Fruit fly (Drosophila melanogaster) whole organism, embryonic: ENCODE measurements around the gene SP555.
A peak's percentile ranks its signal among the peaks of the same experiment; 100 is the strongest.

Source experiments
- C15 ChIP-seq: fragments of 200-800 bp; sonication (Bioruptor generic); IDR thresholded peaks from 3 replicates; pipeline ENCODE4 v1.3.6; 2022; ENCODE audit warnings: missing biosample characterization, missing genetic modification characterization
- CG11093 ChIP-seq: fragments of 200-800 bp; sonication (Bioruptor generic); IDR thresholded peaks from 3 replicates; pipeline ENCODE4 v1.3.6; 2022; ENCODE audit warnings: missing biosample characterization, missing genetic modification characterization
- CG11398 ChIP-seq: fragments of 200-800 bp; sonication (Bioruptor generic); optimal IDR thresholded peaks from 2 replicates; lab custom pipeline; 2016; ENCODE audit warnings: missing biosample characterization, missing genetic modification characterization
- CG11560 ChIP-seq: fragments of 200-800 bp; sonication (Bioruptor generic); IDR thresholded peaks from 3 replicates; pipeline ENCODE4 v1.3.6; 2022; ENCODE audit warnings: missing biosample characterization, missing genetic modification characterization
- CG11723 ChIP-seq: fragments of 200-800 bp; sonication (Bioruptor generic); optimal IDR thresholded peaks from 2 replicates; lab custom pipeline; 2017; ENCODE audit warnings: missing biosample characterization, mild to moderate bottlenecking, missing genetic modification characterization
- CG12391 ChIP-seq: fragments of 200-800 bp; sonication (Bioruptor generic); optimal IDR thresholded peaks from 3 replicates; lab custom pipeline; 2018; ENCODE audit warnings: missing biosample characterization, mild to moderate bottlenecking, missing genetic modification characterization, moderate library complexity
- CG13296 ChIP-seq: fragments of 200-800 bp; sonication (Bioruptor generic); optimal IDR thresholded peaks from 3 replicates; lab custom pipeline; 2018; ENCODE audit warnings: missing biosample characterization, mild to moderate bottlenecking, missing genetic modification characterization
- CG13624 ChIP-seq: fragments of 200-800 bp; sonication (Bioruptor generic); optimal IDR thresholded peaks from 2 replicates; lab custom pipeline; 2016; ENCODE audit warnings: missing biosample characterization, missing genetic modification characterization
- CG14965 ChIP-seq: fragments of 200-800 bp; sonication (Bioruptor generic); optimal IDR thresholded peaks from 2 replicates; lab custom pipeline; 2016; ENCODE audit warnings: missing biosample characterization, missing genetic modification characterization, borderline replicate concordance
- CG1603 ChIP-seq: fragments of 200-800 bp; sonication (Bioruptor generic); optimal IDR thresholded peaks from 2 replicates; lab custom pipeline; 2019; ENCODE audit warnings: missing biosample characterization, mild to moderate bottlenecking, missing genetic modification characterization, moderate library complexity
- CG1647 ChIP-seq: fragments of 200-800 bp; sonication (Bioruptor generic); optimal IDR thresholded peaks from 3 replicates; lab custom pipeline; 2016; ENCODE audit warnings: missing biosample characterization, missing genetic modification characterization
- CG16815 ChIP-seq: fragments of 200-800 bp; sonication (Bioruptor generic); optimal IDR thresholded peaks from 3 replicates; lab custom pipeline; 2017; ENCODE audit warnings: missing biosample characterization, mild to moderate bottlenecking, missing genetic modification characterization
- CG30431 ChIP-seq: fragments of 200-800 bp; sonication (Bioruptor generic); optimal IDR thresholded peaks from 2 replicates; lab custom pipeline; 2017; ENCODE audit warnings: missing biosample characterization, missing genetic modification characterization
- CG32767 ChIP-seq: fragments of 200-800 bp; sonication (Bioruptor generic); IDR thresholded peaks from 2 replicates; pipeline ENCODE4 v1.3.6; 2022; ENCODE audit warnings: missing biosample characterization, missing genetic modification characterization
- CG32772 ChIP-seq: fragments of 200-800 bp; sonication (Bioruptor generic); IDR thresholded peaks from 2 replicates; pipeline ENCODE4 v1.3.6; 2022; ENCODE audit warnings: missing biosample characterization, missing genetic modification characterization
- CG34422 ChIP-seq: fragments of 200-800 bp; sonication (Bioruptor generic); IDR thresholded peaks from 3 replicates; pipeline ENCODE4 v1.3.6; 2022; ENCODE audit warnings: missing biosample characterization, missing genetic modification characterization
- CG5245 ChIP-seq: fragments of 200-800 bp; sonication (Bioruptor generic); optimal IDR thresholded peaks from 3 replicates; lab custom pipeline; 2016; ENCODE audit warnings: missing biosample characterization, missing genetic modification characterization
- CG7357 ChIP-seq: fragments of 200-800 bp; sonication (Bioruptor generic); IDR thresholded peaks from 3 replicates; pipeline ENCODE4 v1.3.6; 2022; ENCODE audit warnings: missing biosample characterization, missing genetic modification characterization
- CG7745 ChIP-seq: fragments of 200-800 bp; sonication (Bioruptor generic); optimal IDR thresholded peaks from 2 replicates; lab custom pipeline; 2018; ENCODE audit warnings: missing biosample characterization, mild to moderate bottlenecking, missing genetic modification characterization, moderate library complexity
- CG7839 ChIP-seq: fragments of 200-800 bp; sonication (Bioruptor generic); optimal IDR thresholded peaks from 3 replicates; lab custom pipeline; 2018; ENCODE audit warnings: missing biosample characterization, mild to moderate bottlenecking, missing genetic modification characterization, moderate library complexity
- CG7987 ChIP-seq: fragments of 200-800 bp; sonication (Bioruptor generic); optimal IDR thresholded peaks from 2 replicates; lab custom pipeline; 2018; ENCODE audit warnings: missing biosample characterization, mild to moderate bottlenecking, missing genetic modification characterization, moderate library complexity
- CG9215 ChIP-seq: fragments of 200-800 bp; sonication (Bioruptor generic); IDR thresholded peaks from 2 replicates; pipeline ENCODE4 v1.3.6; 2022; ENCODE audit warnings: missing biosample characterization, missing genetic modification characterization
- Dfd ChIP-seq, 2 experiments: fragments of >200 bp; optimal IDR thresholded peaks; 2 replicates each; lab custom pipeline; 2017; ENCODE audit warnings: missing biosample characterization in 2 of 2, missing genetic modification characterization in 2 of 2
- Dll ChIP-seq: fragments of 200-800 bp; sonication (Bioruptor generic); IDR thresholded peaks from 4 replicates; pipeline ENCODE4 v1.3.6; 2022; ENCODE audit warnings: missing biosample characterization, missing genetic modification characterization; ENCODE audit not compliant: partially characterized antibody
- E2f2 ChIP-seq: fragments of 200-800 bp; sonication (Bioruptor generic); IDR thresholded peaks from 2 replicates; pipeline ENCODE4 v1.3.6; 2022; ENCODE audit warnings: missing biosample characterization, missing genetic modification characterization
- ERR ChIP-seq: fragments of 200-800 bp; sonication (Bioruptor generic); optimal IDR thresholded peaks from 2 replicates; lab custom pipeline; 2016; ENCODE audit warnings: missing biosample characterization, missing genetic modification characterization
- H15 ChIP-seq: fragments of 200-800 bp; sonication (Bioruptor generic); IDR thresholded peaks from 3 replicates; pipeline ENCODE4 v1.3.6; 2022; ENCODE audit warnings: missing biosample characterization, missing genetic modification characterization
- Hmx ChIP-seq: fragments of 200-800 bp; sonication (Bioruptor generic); optimal IDR thresholded peaks from 2 replicates; lab custom pipeline; 2016; ENCODE audit warnings: missing biosample characterization, missing genetic modification characterization
- Meics ChIP-seq: fragments of 200-800 bp; sonication (Bioruptor generic); optimal IDR thresholded peaks from 2 replicates; lab custom pipeline; 2017; ENCODE audit warnings: missing biosample characterization, mild to moderate bottlenecking, missing genetic modification characterization
- NC2β ChIP-seq: fragments of 200-800 bp; sonication (Bioruptor generic); optimal IDR thresholded peaks from 2 replicates; lab custom pipeline; 2016; ENCODE audit warnings: missing biosample characterization, missing genetic modification characterization
- Poxn ChIP-seq: fragments of 200-800 bp; sonication (Bioruptor generic); IDR thresholded peaks from 2 replicates; pipeline ENCODE4 v1.3.6; 2022; ENCODE audit warnings: missing biosample characterization, missing genetic modification characterization
- Spps ChIP-seq: fragments of 200-800 bp; sonication (Bioruptor generic); optimal IDR thresholded peaks from 2 replicates; lab custom pipeline; 2018; ENCODE audit warnings: missing biosample characterization, mild to moderate bottlenecking, missing genetic modification characterization
- ap ChIP-seq: fragments of 200-800 bp; sonication (Bioruptor generic); IDR thresholded peaks from 2 replicates; pipeline ENCODE4 v1.3.6; 2022; ENCODE audit warnings: missing biosample characterization, missing genetic modification characterization
- ara ChIP-seq: fragments of 200-800 bp; sonication (Bioruptor generic); IDR thresholded peaks from 2 replicates; pipeline ENCODE4 v1.3.6; 2022; ENCODE audit warnings: missing biosample characterization, missing genetic modification characterization
- bsh ChIP-seq, 2 experiments: fragments of 200-800 bp; sonication (Bioruptor generic); optimal IDR thresholded peaks; 2 replicates each; lab custom pipeline; 2017 to 2018; ENCODE audit warnings: mild to moderate bottlenecking in 2 of 2, missing biosample characterization in 2 of 2, missing genetic modification characterization in 2 of 2, moderate library complexity in 1 of 2
- croc ChIP-seq: fragments of 200-800 bp; sonication (Bioruptor generic); conservative IDR thresholded peaks from 3 replicates; pipeline ENCODE4 v1.3.6; 2022; ENCODE audit warnings: missing biosample characterization, missing genetic modification characterization
- gcm2 ChIP-seq: fragments of 200-800 bp; sonication (Bioruptor generic); optimal IDR thresholded peaks from 2 replicates; lab custom pipeline; 2016; ENCODE audit warnings: missing biosample characterization, missing genetic modification characterization
- ind ChIP-seq: fragments of 200-800 bp; sonication (Bioruptor generic); optimal IDR thresholded peaks from 3 replicates; lab custom pipeline; 2016; ENCODE audit warnings: missing biosample characterization, missing genetic modification characterization
- kay ChIP-seq: fragments of 200-800 bp; sonication (Bioruptor generic); optimal IDR thresholded peaks from 2 replicates; lab custom pipeline; 2016; ENCODE audit warnings: missing biosample characterization, missing genetic modification characterization
- nau ChIP-seq: fragments of 200-800 bp; sonication (Bioruptor generic); optimal IDR thresholded peaks from 3 replicates; lab custom pipeline; 2017; ENCODE audit warnings: missing biosample characterization, mild to moderate bottlenecking, missing genetic modification characterization, missing genetic modification reagents
- p53 ChIP-seq: fragments of 200-800 bp; sonication (Bioruptor generic); optimal IDR thresholded peaks from 2 replicates; lab custom pipeline; 2016; ENCODE audit warnings: missing biosample characterization, missing genetic modification characterization
- peb ChIP-seq: fragments of 200-800 bp; sonication (Bioruptor generic); IDR thresholded peaks from 2 replicates; pipeline ENCODE4 v1.3.6; 2022; ENCODE audit warnings: missing biosample characterization, missing genetic modification characterization
- schlank ChIP-seq: fragments of 200-800 bp; sonication (Bioruptor generic); optimal IDR thresholded peaks from 2 replicates; lab custom pipeline; 2018; ENCODE audit warnings: missing biosample characterization, mild to moderate bottlenecking, missing genetic modification characterization
- shn ChIP-seq: fragments of 200-800 bp; sonication (Bioruptor generic); optimal IDR thresholded peaks from 3 replicates; lab custom pipeline; 2016; ENCODE audit warnings: missing biosample characterization, missing genetic modification characterization
- sqz ChIP-seq: fragments of 200-800 bp; sonication (Bioruptor generic); optimal IDR thresholded peaks from 3 replicates; lab custom pipeline; 2018; ENCODE audit warnings: missing biosample characterization, mild to moderate bottlenecking, missing genetic modification characterization
- tll ChIP-seq, 2 experiments: fragments of 200-800 bp in 1 of 2; fragments of >200 bp in 1 of 2; sonication (Bioruptor generic) in 1 of 2; optimal IDR thresholded peaks; 2 replicates each; lab custom pipeline; 2017 to 2019; ENCODE audit warnings: missing biosample characterization in 2 of 2, missing genetic modification characterization in 2 of 2, mild to moderate bottlenecking in 1 of 2, moderate library complexity in 1 of 2
- twi ChIP-seq: fragments of 200-800 bp; optimal IDR thresholded peaks from 2 replicates; lab custom pipeline; 2019; ENCODE audit warnings: missing biosample characterization, mild to moderate bottlenecking, missing genetic modification characterization, moderate library complexity
- wdn ChIP-seq: fragments of 200-800 bp; sonication (Bioruptor generic); IDR thresholded peaks from 2 replicates; pipeline ENCODE4 v1.3.6; 2022; ENCODE audit warnings: missing biosample characterization, missing genetic modification characterization
- zfh1 ChIP-seq: fragments of 200-800 bp; sonication (Bioruptor generic); IDR thresholded peaks from 3 replicates; pipeline ENCODE4 v1.3.6; 2022; ENCODE audit warnings: missing biosample characterization, missing genetic modification characterization

The SP555 gene

DNA sequence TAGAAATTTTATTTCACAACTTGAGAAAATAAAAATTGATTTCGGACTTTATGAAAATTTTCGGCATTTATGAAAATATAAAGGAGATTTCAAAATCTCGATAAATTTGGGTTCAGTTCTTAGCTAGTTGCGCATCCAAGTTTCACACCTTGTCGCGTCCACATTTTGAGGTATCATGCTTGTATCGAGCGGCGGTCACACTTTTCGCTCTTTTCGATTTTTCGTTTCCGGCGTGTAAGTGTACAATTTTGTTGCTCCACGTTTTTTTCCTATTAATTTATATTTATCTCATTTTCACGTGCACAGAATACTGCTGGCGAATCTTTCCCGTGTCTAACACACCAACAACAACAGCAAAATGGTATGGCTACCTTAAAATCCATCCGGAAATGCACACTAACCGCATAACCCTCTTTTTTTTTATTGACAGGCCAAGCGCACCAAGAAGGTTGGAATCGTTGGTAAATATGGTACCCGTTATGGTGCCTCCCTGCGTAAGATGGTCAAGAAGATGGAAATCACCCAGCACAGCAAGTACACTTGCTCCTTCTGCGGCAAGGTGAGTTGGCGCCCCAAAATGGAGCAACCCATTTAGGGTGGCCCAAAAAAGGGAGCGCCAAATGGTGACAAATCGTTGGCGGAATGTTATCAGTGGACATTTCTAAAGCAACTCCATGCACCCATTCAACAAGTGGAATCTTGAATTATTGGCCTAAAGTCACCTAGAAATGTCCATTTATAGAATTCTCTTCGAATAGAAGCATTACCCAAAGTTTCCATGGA, 33.5 kb downstream of the SP555 start, which contains the start of gene RpL37A (continued):
- TF ChIP-seq gcm2 = peak; percentile 72
- TF ChIP-seq Meics (GFP tag; lab: Kevin White, UChicago) = peak; percentile 91
- TF ChIP-seq Dll (GFP tag; lab: Robert Waterston, UW) = no peak
- no peak; the same call in 1 of the 2 replicates for TF ChIP-seq CG32772 (GFP tag; lab: Robert Waterston, UW)
- TF ChIP-seq CG34422 (GFP tag; lab: Robert Waterston, UW) = peak; percentile 84; the same call in 2 of the 3 replicates
- TF ChIP-seq CG7745 (tag; lab: Kevin White, UChicago) = peak; percentile 4
- no peak; the same call in 2 of the 3 replicates for TF ChIP-seq CG11560
- TF ChIP-seq wdn (GFP tag; lab: Robert Waterston, UW) = peak; percentile 56; the same call in 1 of the 2 replicates
- TF ChIP-seq CG16815 (GFP tag; lab: Kevin White, UChicago) = no peak
- peak; percentile 55 for TF ChIP-seq ERR (GFP tag; lab: Kevin White, UChicago)
- peak; percentile 87 for TF ChIP-seq nau
- TF ChIP-seq sqz = peak; percentile 86
- peak; percentile 78 for TF ChIP-seq E2f2 (GFP tag; lab: Robert Waterston, UW)
- TF ChIP-seq CG11398 (GFP tag; lab: Kevin White, UChicago) = peak; percentile 78
- TF ChIP-seq tll (GFP tag; optimal IDR thresholded peaks at IDR 0.05; lab: Kevin White, UChicago) = no peak
- no peak for TF ChIP-seq Dfd (GFP tag; optimal IDR thresholded peaks at IDR 0.05; lab: Kevin White, UChicago)
- peak; percentile 34 for TF ChIP-seq ap (GFP tag; lab: Robert Waterston, UW)
- peak; percentile 96 for TF ChIP-seq CG7987 (GFP tag; lab: Kevin White, UChicago)
- peak; percentile 82 for TF ChIP-seq schlank (tag; lab: Kevin White, UChicago)
- TF ChIP-seq twi = peak; percentile 53
- peak; percentile 56; the same call in 2 of the 3 replicates for TF ChIP-seq H15
- TF ChIP-seq CG7357 (GFP tag; lab: Robert Waterston, UW) = no peak
- TF ChIP-seq CG12391 (tag; lab: Kevin White, UChicago) = peak; percentile 63
- TF ChIP-seq ara (GFP tag; lab: Robert Waterston, UW) = peak; percentile 73
- peak; percentile 68 for TF ChIP-seq CG14965 (GFP tag; lab: Kevin White, UChicago)
- TF ChIP-seq CG1647 (GFP tag; lab: Kevin White, UChicago) = peak; percentile 71
- TF ChIP-seq CG11093 (GFP tag; lab: Robert Waterston, UW) = no peak
- TF ChIP-seq Spps = peak; percentile 71
- TF ChIP-seq C15 = peak; percentile 59; the same call in 1 of the 3 replicates
- TF ChIP-seq peb (GFP tag; lab: Robert Waterston, UW) = no peak
- TF ChIP-seq shn (GFP tag; lab: Kevin White, UChicago) = peak; percentile 47
- TF ChIP-seq CG13296 = peak; percentile 89
- no peak for TF ChIP-seq CG9215
- peak in 1 of 2 experiments; percentile 71 for TF ChIP-seq bsh (GFP tag; optimal IDR thresholded peaks at IDR 0.05; lab: Kevin White, UChicago)
- peak; percentile 51; the same call in 1 of the 2 replicates for TF ChIP-seq CG32767 (GFP tag; lab: Robert Waterston, UW)
- peak; percentile 73 for TF ChIP-seq CG5245
- peak; percentile 76 for TF ChIP-seq CG1603 (tag; lab: Kevin White, UChicago)
- no peak for TF ChIP-seq kay
- TF ChIP-seq zfh1 = peak; percentile 78
- peak; percentile 89 for TF ChIP-seq CG13624 (GFP tag; lab: Kevin White, UChicago)
- peak; percentile 94 for TF ChIP-seq NC2β
- TF ChIP-seq CG7839 = peak; percentile 72
- peak; percentile 85 for TF ChIP-seq p53 (GFP tag; lab: Kevin White, UChicago)
- peak; percentile 13 for TF ChIP-seq Hmx (GFP tag; lab: Kevin White, UChicago)
- TF ChIP-seq CG11723 (GFP tag; lab: Kevin White, UChicago) = peak; percentile 80
- no peak for TF ChIP-seq croc (GFP tag; lab: Robert Waterston, UW)
- peak; percentile 41 for TF ChIP-seq ind (GFP tag; lab: Kevin White, UChicago)
- peak; percentile 63 for TF ChIP-seq CG30431 (GFP tag; lab: Kevin White, UChicago)
- no peak for TF ChIP-seq Poxn (GFP tag; lab: Robert Waterston, UW)
